In the genomic region with DNA sequence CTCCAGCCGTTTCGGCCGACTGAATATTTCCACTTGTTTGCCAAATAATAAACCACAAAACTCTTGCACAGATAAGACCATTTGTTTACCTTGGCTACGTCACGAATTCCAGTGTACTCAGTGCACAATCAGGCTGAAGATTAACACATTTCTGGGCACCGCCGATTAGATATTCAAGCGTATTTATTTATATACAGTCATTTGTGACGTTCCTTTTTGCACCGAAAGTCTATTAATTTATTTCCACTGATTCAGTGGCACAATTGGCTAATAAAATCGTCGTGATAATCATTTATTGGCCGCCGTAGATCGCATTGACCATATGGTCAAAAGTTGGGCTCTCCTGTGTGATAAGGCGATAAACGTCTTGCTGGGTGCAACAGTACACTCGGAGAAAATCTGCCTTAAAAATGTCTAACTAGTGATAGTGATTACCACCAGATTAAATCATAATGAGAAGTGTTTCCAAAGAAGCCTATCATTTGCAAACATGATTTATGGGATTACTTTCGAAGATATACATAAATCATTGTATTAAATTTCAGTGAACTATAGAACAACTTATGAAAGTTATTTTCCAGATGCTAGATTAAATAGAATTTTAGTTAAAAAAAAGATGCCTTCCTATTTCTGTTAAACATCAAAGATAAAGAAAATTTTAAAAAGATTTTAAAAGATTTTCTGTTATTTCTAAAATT, we compare ENCODE assay signal across 1 fruit fly cellular context.
A peak's percentile ranks its signal among the peaks of the same experiment; 100 is the strongest.
TF ChIP-seq lines count a peak whose summit lies in the region.

No protein-coding gene starts in this region.

TF ChIP-seq in whole organism, embryonic, 481 proteins besides CTCF, POLR2A, EP300 and RAD21 (continued from another document):
- TF ChIP-seq PHDP (tag; optimal IDR thresholded peaks at IDR 0.05; lab: Kevin White, UChicago) (peak; percentile 7), nmo (GFP tag; optimal IDR thresholded peaks at IDR 0.05; lab: Kevin White, UChicago) (peak; percentile 14), HHEX (GFP tag; optimal IDR thresholded peaks at IDR 0.05; lab: Kevin White, UChicago) (peak; percentile 11), CG8924 (tag; optimal IDR thresholded peaks at IDR 0.05; lab: Kevin White, UChicago) (peak; percentile 35), CG7556 (GFP tag; optimal IDR thresholded peaks at IDR 0.05; lab: Kevin White, UChicago) (peak; percentile 48), ems (GFP tag; optimal IDR thresholded peaks at IDR 0.05; lab: Kevin White, UChicago) (no peak), CG13123 (GFP tag; optimal IDR thresholded peaks at IDR 0.05; lab: Kevin White, UChicago) (no peak), CG10565 (GFP tag; optimal IDR thresholded peaks at IDR 0.05; lab: Kevin White, UChicago) (no peak), CG31224 (GFP tag; IDR thresholded peaks at IDR 0.05; lab: Robert Waterston, UW) (no peak), scrt (GFP tag; optimal IDR thresholded peaks at IDR 0.05; lab: Kevin White, UChicago) (peak; percentile 24), grau (tag; optimal IDR thresholded peaks at IDR 0.05; lab: Kevin White, UChicago) (peak; percentile 42), CG17829 (tag; optimal IDR thresholded peaks at IDR 0.05; lab: Kevin White, UChicago) (no peak), Side (GFP tag; optimal IDR thresholded peaks at IDR 0.05; lab: Kevin White, UChicago) (no peak), corto (GFP tag; optimal IDR thresholded peaks at IDR 0.05; lab: Kevin White, UChicago) (peak; percentile 66), CG15514 (GFP tag; optimal IDR thresholded peaks at IDR 0.05; lab: Kevin White, UChicago) (peak; percentile 22), Aef1 (GFP tag; IDR thresholded peaks at IDR 0.05; lab: Robert Waterston, UW) (no peak), sr (GFP tag; IDR thresholded peaks at IDR 0.05; lab: Robert Waterston, UW) (no peak), BtbVII (GFP tag; optimal IDR thresholded peaks at IDR 0.05; lab: Kevin White, UChicago) (peak; percentile 84), trem (tag; optimal IDR thresholded peaks at IDR 0.05; lab: Kevin White, UChicago) (no peak), Med (GFP tag; lab: Kevin White, UChicago) (peak; percentile 79), zf30C (GFP tag; optimal IDR thresholded peaks at IDR 0.05; lab: Kevin White, UChicago) (peak; percentile 26), CrebB (tag; optimal IDR thresholded peaks at IDR 0.05; lab: Kevin White, UChicago) (peak; percentile 48), z (GFP tag; IDR thresholded peaks at IDR 0.05; lab: Robert Waterston, UW) (no peak), br (optimal IDR thresholded peaks at IDR 0.05; lab: Kevin White, UChicago) (no peak), Rfx (GFP tag; IDR thresholded peaks at IDR 0.05; lab: Robert Waterston, UW) (0 out of 2 replicates have a peak, but pooled peaks have one; percentile 4), CG9437 (GFP tag; optimal IDR thresholded peaks at IDR 0.05; lab: Kevin White, UChicago) (peak; percentile 17), E2f2 (GFP tag; IDR thresholded peaks at IDR 0.05; lab: Robert Waterston, UW) (0 out of 2 replicates have a peak, but pooled peaks have one; percentile 6), schlank (tag; optimal IDR thresholded peaks at IDR 0.05; lab: Kevin White, UChicago) (peak; percentile 8), Hey (tag; optimal IDR thresholded peaks at IDR 0.05; lab: Kevin White, UChicago) (peak; percentile 62), CG6854 (GFP tag; optimal IDR thresholded peaks at IDR 0.05; lab: Kevin White, UChicago) (peak; percentile 17), sisA (GFP tag; IDR thresholded peaks at IDR 0.05; lab: Robert Waterston, UW) (no peak), CG12299 (tag; optimal IDR thresholded peaks at IDR 0.05; lab: Kevin White, UChicago) (no peak), wek (GFP tag; optimal IDR thresholded peaks at IDR 0.05; lab: Kevin White, UChicago) (no peak), Vsx1 (GFP tag; optimal IDR thresholded peaks at IDR 0.05; lab: Kevin White, UChicago) (peak; percentile 93), CG15073 (GFP tag; optimal IDR thresholded peaks at IDR 0.05; lab: Kevin White, UChicago) (no peak), CG12391 (tag; optimal IDR thresholded peaks at IDR 0.05; lab: Kevin White, UChicago) (peak; percentile 23), pfk (GFP tag; optimal IDR thresholded peaks at IDR 0.05; lab: Kevin White, UChicago) (peak; percentile 22), sens (GFP tag; lab: Kevin White, UChicago) (peak; percentile 41)
